Fruit fly (Drosophila melanogaster): ENCODE results near the gene CG17560.

CG17560 gene

dm6 chr3R:16573483-16574145 lies 44.1 kb upstream of the CG17560 start, which contains the start of gene CG14903 (continued):
- TF ChIP-seq D19A (tag; optimal IDR thresholded peaks at IDR 0.05), result peak; percentile 37
- TF ChIP-seq Fer2 (tag; optimal IDR thresholded peaks at IDR 0.05), result no peak
- 0 out of 3 replicates have a peak, but pooled peaks have one; percentile 33 for TF ChIP-seq CG34224 (GFP tag; IDR thresholded peaks at IDR 0.05; ENCODE audit: partially characterized antibody)
- TF ChIP-seq CG1529 (GFP tag; optimal IDR thresholded peaks at IDR 0.05), result no peak
- TF ChIP-seq ci (GFP tag; IDR thresholded peaks at IDR 0.05), result no peak
- peak; percentile 73 for TF ChIP-seq CG15696 (tag; optimal IDR thresholded peaks at IDR 0.05)
- TF ChIP-seq E2f2 (GFP tag; IDR thresholded peaks at IDR 0.05), result peak; percentile 80
- peak; percentile 72 for TF ChIP-seq CG16813 (GFP tag; IDR thresholded peaks at IDR 0.05; ENCODE audit: partially characterized antibody)
- peak; percentile 60 for TF ChIP-seq slbo (GFP tag; IDR thresholded peaks at IDR 0.05)
- TF ChIP-seq CG4424 (GFP tag; optimal IDR thresholded peaks at IDR 0.05), result peak; percentile 39
- TF ChIP-seq hth (optimal IDR thresholded peaks at IDR 0.05), result no peak
- peak; percentile 74 for TF ChIP-seq Med (GFP tag)
- no peak for TF ChIP-seq YL-1 (GFP tag; optimal IDR thresholded peaks at IDR 0.05)
- no peak; the same call in 2 of the 3 replicates for TF ChIP-seq CG17361 (GFP tag; IDR thresholded peaks at IDR 0.05)
- TF ChIP-seq Drgx (GFP tag; IDR thresholded peaks at IDR 0.05), result no peak
- no peak for TF ChIP-seq E2f1 (GFP tag; IDR thresholded peaks at IDR 0.05)
- peak; percentile 56; the same call in 2 of the 3 replicates for TF ChIP-seq Opbp (GFP tag; IDR thresholded peaks at IDR 0.05; ENCODE audit: partially characterized antibody)
- peak; percentile 27 for TF ChIP-seq dm (GFP tag; optimal IDR thresholded peaks at IDR 0.05)
- TF ChIP-seq Mes4 (GFP tag; optimal IDR thresholded peaks at IDR 0.05), result no peak
- no peak for TF ChIP-seq Tbp (GFP tag; optimal IDR thresholded peaks at IDR 0.05)
- TF ChIP-seq CG1602 (GFP tag; optimal IDR thresholded peaks at IDR 0.05), result peak; percentile 40
- TF ChIP-seq CG7987 (GFP tag; optimal IDR thresholded peaks at IDR 0.05), result no peak
- no peak for TF ChIP-seq schlank (tag; optimal IDR thresholded peaks at IDR 0.05)
- TF ChIP-seq CG17612 (GFP tag; IDR thresholded peaks at IDR 0.05), result no peak
- peak; percentile 47 for TF ChIP-seq Hsf (GFP tag; optimal IDR thresholded peaks at IDR 0.05)
- no peak for TF ChIP-seq CG12071 (GFP tag; optimal IDR thresholded peaks at IDR 0.05)
- TF ChIP-seq CG3726 (GFP tag; IDR thresholded peaks at IDR 0.05), result no peak
- no peak for TF ChIP-seq Dfd (GFP tag; optimal IDR thresholded peaks at IDR 0.05)
- TF ChIP-seq CG4707 (GFP tag; optimal IDR thresholded peaks at IDR 0.05), result no peak
- peak; percentile 22; the same call in 1 of the 2 replicates for TF ChIP-seq CG3847 (GFP tag; IDR thresholded peaks at IDR 0.05)
- no peak for TF ChIP-seq CG3065 (GFP tag; optimal IDR thresholded peaks at IDR 0.05)
- TF ChIP-seq pita (GFP tag; optimal IDR thresholded peaks at IDR 0.05), result peak; percentile 13
- TF ChIP-seq CG11398 (GFP tag; optimal IDR thresholded peaks at IDR 0.05), result no peak
- no peak for TF ChIP-seq slou (GFP tag; optimal IDR thresholded peaks at IDR 0.05)
- TF ChIP-seq sqz (GFP tag; optimal IDR thresholded peaks at IDR 0.05), result no peak
- TF ChIP-seq CrebB (tag; optimal IDR thresholded peaks at IDR 0.05), result no peak
- no peak for TF ChIP-seq Bdp1 (GFP tag; optimal IDR thresholded peaks at IDR 0.05)
- no peak for TF ChIP-seq oc (tag; optimal IDR thresholded peaks at IDR 0.05)
- TF ChIP-seq CG16779 (GFP tag; IDR thresholded peaks at IDR 0.05), result no peak
- TF ChIP-seq HLHmδ (GFP tag; optimal IDR thresholded peaks at IDR 0.05), result no peak
- no peak for TF ChIP-seq Taf1 (GFP tag; IDR thresholded peaks at IDR 0.05)
- TF ChIP-seq Xbp1 (GFP tag; optimal IDR thresholded peaks at IDR 0.05), result peak; percentile 47
- TF ChIP-seq Adf1 (GFP tag; IDR thresholded peaks at IDR 0.05), result no peak
- no peak; the same call in 2 of the 3 replicates for TF ChIP-seq zen2 (GFP tag; IDR thresholded peaks at IDR 0.05; ENCODE audit: partially characterized antibody)
- TF ChIP-seq CG31388 (GFP tag; optimal IDR thresholded peaks at IDR 0.05), result no peak
- no peak for TF ChIP-seq Usf (GFP tag; optimal IDR thresholded peaks at IDR 0.05)
- TF ChIP-seq gt (GFP tag; IDR thresholded peaks at IDR 0.05), result no peak
- no peak for TF ChIP-seq corto (GFP tag; optimal IDR thresholded peaks at IDR 0.05)
- TF ChIP-seq Six4 (GFP tag; optimal IDR thresholded peaks at IDR 0.05), result no peak
- peak; percentile 49 for TF ChIP-seq bcd (GFP tag; optimal IDR thresholded peaks at IDR 0.05)
- no peak for TF ChIP-seq so (GFP tag; IDR thresholded peaks at IDR 0.05)
